Worm (Caenorhabditis elegans): ENCODE measurements around the gene F13D12.10.

ce11 chrII:11753186-11753585, 39.6 kb downstream of the F13D12.10 start:
- TF ChIP-seq flt-1 (GFP tag; IDR thresholded peaks at IDR 0.05) (no peak), ama-1 (optimal IDR thresholded peaks at IDR 0.05) (no peak), F13C5.2 (tag; optimal IDR thresholded peaks at IDR 0.05) (no peak), scrt-1 (GFP tag; IDR thresholded peaks at IDR 0.05) (no peak), hnd-1 (tag; optimal IDR thresholded peaks at IDR 0.05) (no peak), tra-4 (tag; optimal IDR thresholded peaks at IDR 0.05) (no peak), hmbx-1 (tag; optimal IDR thresholded peaks at IDR 0.05) (no peak), hmg-4 (GFP tag; optimal IDR thresholded peaks at IDR 0.05) (no peak)

Data from whole organism, early embryonic.